Fruit fly (Drosophila melanogaster) whole organism, adult: ENCODE results near the gene Pcyt2.

Experiments used
- CG1620 ChIP-seq: fragments of 200-800 bp; sonication (Bioruptor generic); optimal IDR thresholded peaks from 2 replicates; lab custom pipeline; 2016; ENCODE audit warnings: missing biosample characterization, missing genetic modification characterization
- cnc ChIP-seq, 2 experiments: fragments of >200 bp; optimal IDR thresholded peaks; 2 replicates each; lab custom pipeline; 2017
- kay ChIP-seq: fragments of 200-800 bp; sonication (Bioruptor generic); peaks from one replicate; lab custom pipeline; 2016; ENCODE audit warnings: missing biosample characterization, missing genetic modification characterization, borderline replicate concordance
- pad ChIP-seq: fragments of 200-800 bp; sonication (Bioruptor generic); optimal IDR thresholded peaks from 3 replicates; lab custom pipeline; 2017; ENCODE audit warnings: missing biosample characterization, missing genetic modification characterization, mild to moderate bottlenecking, moderate library complexity, missing genetic modification reagents
- tj ChIP-seq: fragments of 200-800 bp; sonication (Bioruptor generic); optimal IDR thresholded peaks from 3 replicates; lab custom pipeline; 2017; ENCODE audit warnings: missing biosample characterization, mild to moderate bottlenecking, missing genetic modification characterization, moderate library complexity
- toe ChIP-seq: fragments of 200-800 bp; sonication (Bioruptor generic); optimal IDR thresholded peaks from 2 replicates; lab custom pipeline; 2016; ENCODE audit warnings: missing biosample characterization, missing genetic modification characterization

dm6 chr3L:1553193-1553592, at the start of gene Pcyt2:
- TF ChIP-seq pad (GFP tag; lab: Kevin White, UChicago), result no peak
- no peak for TF ChIP-seq cnc (optimal IDR thresholded peaks at IDR 0.05; lab: Kevin White, UChicago)
- no peak for TF ChIP-seq toe
- no peak for TF ChIP-seq CG1620 (GFP tag; lab: Kevin White, UChicago)
- TF ChIP-seq tj, result no peak
- no peak for TF ChIP-seq kay (GFP tag; lab: Kevin White, UChicago)
